Fruit fly (Drosophila melanogaster): ENCODE results near the gene CG14143.

The CG14143 gene

dm6 chr3L:11119901-11120418, 14.8 kb upstream of the CG14143 start (continued):
- peak; percentile 81 for TF ChIP-seq fd64A (GFP tag; optimal IDR thresholded peaks at IDR 0.05)
- TF ChIP-seq sens-2 (GFP tag; IDR thresholded peaks at IDR 0.05): no peak
- TF ChIP-seq bcd (GFP tag; optimal IDR thresholded peaks at IDR 0.05): no peak
- no peak for TF ChIP-seq ato (GFP tag; IDR thresholded peaks at IDR 0.05; ENCODE audit: partially characterized antibody)
- TF ChIP-seq CG11504 (tag; optimal IDR thresholded peaks at IDR 0.05): no peak
- no peak for TF ChIP-seq gsb-n (tag; optimal IDR thresholded peaks at IDR 0.05)
- TF ChIP-seq so (GFP tag; IDR thresholded peaks at IDR 0.05): no peak
- TF ChIP-seq CG10431 (GFP tag; optimal IDR thresholded peaks at IDR 0.05): peak; percentile 40
- peak; percentile 3 for TF ChIP-seq CG14965 (GFP tag; optimal IDR thresholded peaks at IDR 0.05; ENCODE audit: borderline replicate concordance)
- peak; percentile 46 for TF ChIP-seq MTF-1 (GFP tag; optimal IDR thresholded peaks at IDR 0.05; ENCODE audit: borderline replicate concordance)
- TF ChIP-seq CG4360 (GFP tag; IDR thresholded peaks at IDR 0.05): peak; percentile 5; the same call in 1 of the 2 replicates
- TF ChIP-seq hkb (optimal IDR thresholded peaks at IDR 0.05): no peak
- TF ChIP-seq hkb (GFP tag; IDR thresholded peaks at IDR 0.05): 0 out of 2 replicates have a peak, but pooled peaks have one; percentile 13
- TF ChIP-seq CG3847 (GFP tag; IDR thresholded peaks at IDR 0.05): no peak; the same call in 1 of the 2 replicates
- no peak for TF ChIP-seq danr (GFP tag; IDR thresholded peaks at IDR 0.05)
- peak; percentile 5 for TF ChIP-seq lilli (GFP tag; optimal IDR thresholded peaks at IDR 0.05)
- TF ChIP-seq unpg (GFP tag; optimal IDR thresholded peaks at IDR 0.05): peak; percentile 5
- no peak for TF ChIP-seq CG8388 (GFP tag; optimal IDR thresholded peaks at IDR 0.05)
- no peak for TF ChIP-seq phol (tag; optimal IDR thresholded peaks at IDR 0.05)
- peak; percentile 9 for TF ChIP-seq oc (tag; optimal IDR thresholded peaks at IDR 0.05)
- TF ChIP-seq Adf1 (GFP tag; IDR thresholded peaks at IDR 0.05): no peak; the same call in 1 of the 2 replicates
- no peak for TF ChIP-seq gce (GFP tag; IDR thresholded peaks at IDR 0.05)
- peak; percentile 10 for TF ChIP-seq psq (GFP tag; optimal IDR thresholded peaks at IDR 0.05)
- TF ChIP-seq insv (GFP tag; optimal IDR thresholded peaks at IDR 0.05): peak in 1 of 2 experiments; percentile 62
- TF ChIP-seq Hr39 (optimal IDR thresholded peaks at IDR 0.05): no peak
- no peak for TF ChIP-seq HLH4C (GFP tag; IDR thresholded peaks at IDR 0.05; ENCODE audit: partially characterized antibody)
- TF ChIP-seq Fer1 (GFP tag; optimal IDR thresholded peaks at IDR 0.05): peak; percentile 80
- peak; percentile 58; the same call in 1 of the 3 replicates for TF ChIP-seq CG34422 (GFP tag; IDR thresholded peaks at IDR 0.05)
- peak; percentile 98 for TF ChIP-seq cg (GFP tag; optimal IDR thresholded peaks at IDR 0.05)
- peak; percentile 64 for TF ChIP-seq CG6683 (GFP tag; optimal IDR thresholded peaks at IDR 0.05)
- TF ChIP-seq Spps (tag; optimal IDR thresholded peaks at IDR 0.05): no peak
- TF ChIP-seq kni (GFP tag; optimal IDR thresholded peaks at IDR 0.05): peak; percentile 95
- TF ChIP-seq CG16863 (GFP tag; optimal IDR thresholded peaks at IDR 0.05): no peak
- TF ChIP-seq cas (GFP tag; IDR thresholded peaks at IDR 0.05): no peak
- TF ChIP-seq CG11695 (GFP tag; IDR thresholded peaks at IDR 0.05): 0 out of 3 replicates have a peak, but pooled peaks have one; percentile 14
- TF ChIP-seq tap (tag; optimal IDR thresholded peaks at IDR 0.05): no peak
- TF ChIP-seq Side (GFP tag; optimal IDR thresholded peaks at IDR 0.05): peak; percentile 29
- TF ChIP-seq sc (optimal IDR thresholded peaks at IDR 0.05): no peak
- TF ChIP-seq sc (GFP tag; optimal IDR thresholded peaks at IDR 0.05): peak; percentile 42
- no peak for TF ChIP-seq fd96Cb (tag; optimal IDR thresholded peaks at IDR 0.05)
- TF ChIP-seq pho (GFP tag; optimal IDR thresholded peaks at IDR 0.05): no peak
- TF ChIP-seq Asciz (GFP tag; optimal IDR thresholded peaks at IDR 0.05): peak; percentile 20
- no peak for TF ChIP-seq CG3838 (GFP tag; optimal IDR thresholded peaks at IDR 0.05)
- no peak for TF ChIP-seq ERR (GFP tag; optimal IDR thresholded peaks at IDR 0.05)
- TF ChIP-seq CG8359 (GFP tag; optimal IDR thresholded peaks at IDR 0.05; ENCODE audit: borderline replicate concordance): no peak
- TF ChIP-seq z (GFP tag; IDR thresholded peaks at IDR 0.05): peak; percentile 40; the same call in 1 of the 3 replicates
- no peak for TF ChIP-seq CG18011 (GFP tag; optimal IDR thresholded peaks at IDR 0.05)
- peak; percentile 14 for TF ChIP-seq nmo (GFP tag; optimal IDR thresholded peaks at IDR 0.05)
- TF ChIP-seq Sox100B (GFP tag; optimal IDR thresholded peaks at IDR 0.05): peak; percentile 10
- peak; percentile 6; the same call in 1 of the 2 replicates for TF ChIP-seq NFAT (GFP tag; IDR thresholded peaks at IDR 0.05)
- no peak for TF ChIP-seq CG9609 (GFP tag; optimal IDR thresholded peaks at IDR 0.05)

All from whole organism, embryonic.